Worm (Caenorhabditis elegans) whole organism, L3 larva: ENCODE data around the gene nas-15.

ENCODE experiments used
- ceh-16 ChIP-seq: sonication (generic microtip); optimal IDR thresholded peaks from 2 replicates; lab custom pipeline; 2017; ENCODE audit warnings: missing biosample characterization, missing genetic modification characterization
- hmg-11 ChIP-seq: sonication (generic microtip); optimal IDR thresholded peaks from 2 replicates; lab custom pipeline; 2016; ENCODE audit warnings: missing genetic modification characterization, missing compliant biosample characterization
- nhr-11 ChIP-seq: fragments of 150-350 bp; optimal IDR thresholded peaks from 2 replicates; lab custom pipeline; 2014; ENCODE audit warnings: missing biosample characterization, missing genetic modification characterization
- nhr-12 ChIP-seq: fragments of 150-350 bp; optimal IDR thresholded peaks from 2 replicates; lab custom pipeline; 2014; ENCODE audit warnings: missing biosample characterization, missing genetic modification characterization
- nhr-237 ChIP-seq: fragments of 150-350 bp; optimal IDR thresholded peaks from 2 replicates; lab custom pipeline; 2014; ENCODE audit warnings: missing biosample characterization, missing genetic modification characterization
- nhr-76 ChIP-seq: fragments of 150-350 bp; sonication (generic microtip); optimal IDR thresholded peaks from 5 replicates; lab custom pipeline; 2014; ENCODE audit warnings: missing biosample characterization, missing genetic modification characterization
- pha-4 ChIP-seq: fragments of 150-350 bp; optimal IDR thresholded peaks from 2 replicates; lab custom pipeline; 2014; ENCODE audit warnings: missing biosample characterization, missing genetic modification reagents, missing genetic modification characterization
- pqm-1 ChIP-seq: fragments of 150-350 bp; optimal IDR thresholded peaks from 2 replicates; lab custom pipeline; 2017; ENCODE audit warnings: missing biosample characterization, missing genetic modification characterization, inconsistent platforms
- tbx-2 ChIP-seq: sonication (generic microtip); optimal IDR thresholded peaks from 2 replicates; lab custom pipeline; 2016; ENCODE audit warnings: mild to moderate bottlenecking, missing genetic modification characterization, missing compliant biosample characterization
- unc-39 ChIP-seq: sonication (generic microtip); optimal IDR thresholded peaks from 4 replicates; lab custom pipeline; 2017; ENCODE audit warnings: missing biosample characterization, missing genetic modification characterization
- unc-62 ChIP-seq: fragments of 150-350 bp; sonication (generic microtip); optimal IDR thresholded peaks from 4 replicates; lab custom pipeline; 2014; ENCODE audit warnings: missing biosample characterization, missing genetic modification reagents, missing genetic modification characterization

DNA sequence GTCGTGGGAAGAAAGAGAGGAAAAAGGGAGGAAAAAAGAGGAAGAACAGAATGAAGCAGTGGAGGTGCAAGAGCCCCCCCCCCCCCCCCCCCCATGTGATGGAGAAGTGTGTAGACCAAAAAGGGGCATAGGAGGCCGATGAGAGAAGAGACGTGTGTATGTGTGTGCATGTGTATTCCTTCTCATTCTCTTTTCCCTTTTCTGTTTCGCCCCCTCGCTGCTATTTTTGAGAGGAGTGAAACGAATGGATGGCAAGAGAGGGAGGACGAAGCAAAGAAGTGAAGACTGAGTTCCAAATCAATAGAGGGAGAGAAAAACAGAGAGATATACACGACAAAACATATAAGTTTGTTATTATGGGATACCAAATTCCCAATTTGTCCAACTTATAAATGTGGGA, 16.9 kb upstream of the nas-15 start:
- peak; percentile 67 for TF ChIP-seq hmg-11 (tag; lab: Kevin White, UChicago)
- TF ChIP-seq unc-62 (GFP tag; lab: Kevin White, UChicago) = no peak
- no peak for TF ChIP-seq nhr-11
- TF ChIP-seq pqm-1 = no peak
- TF ChIP-seq nhr-76 (tag; lab: Kevin White, UChicago) = no peak
- TF ChIP-seq nhr-12 (tag; lab: Kevin White, UChicago) = no peak
- TF ChIP-seq tbx-2 (tag; lab: Kevin White, UChicago) = no peak
- TF ChIP-seq pha-4 (tag; lab: Kevin White, UChicago) = no peak
- TF ChIP-seq unc-39 = no peak
- no peak for TF ChIP-seq ceh-16 (tag; lab: Kevin White, UChicago)
- no peak for TF ChIP-seq nhr-237 (tag; lab: Kevin White, UChicago)
